Fruit fly (Drosophila melanogaster) whole organism, embryonic: ENCODE measurements around the gene CG4537.
A peak's percentile ranks its signal among the peaks of the same experiment; 100 is the strongest.

Experiments
- Bgb ChIP-seq: fragments of 200-800 bp; sonication (Bioruptor generic); IDR thresholded peaks from 2 replicates; pipeline ENCODE4 v1.3.6; 2022; ENCODE audit warnings: missing biosample characterization, missing genetic modification characterization; ENCODE audit not compliant: partially characterized antibody
- CG10959 ChIP-seq: fragments of 200-800 bp; sonication (Bioruptor generic); IDR thresholded peaks from 2 replicates; pipeline ENCODE4 v1.3.6; 2022; ENCODE audit warnings: missing biosample characterization, missing genetic modification characterization
- CG12236 ChIP-seq: fragments of 200-800 bp; sonication (Bioruptor generic); optimal IDR thresholded peaks from 2 replicates; lab custom pipeline; 2016; ENCODE audit warnings: missing biosample characterization, missing genetic modification characterization
- CG1233 ChIP-seq: fragments of 200-800 bp; sonication (Bioruptor generic); optimal IDR thresholded peaks from 4 replicates; lab custom pipeline; 2018; ENCODE audit warnings: missing biosample characterization, mild to moderate bottlenecking, missing genetic modification characterization
- CG12659 ChIP-seq: fragments of 200-800 bp; sonication (Bioruptor generic); optimal IDR thresholded peaks from 3 replicates; lab custom pipeline; 2017; ENCODE audit warnings: mild to moderate bottlenecking, missing biosample characterization, missing genetic modification reagents, missing genetic modification characterization
- CG14667 ChIP-seq: fragments of 200-800 bp; sonication (Bioruptor generic); IDR thresholded peaks from 2 replicates; pipeline ENCODE4 v1.3.6; 2022; ENCODE audit warnings: missing biosample characterization, missing genetic modification characterization
- CG14965 ChIP-seq: fragments of 200-800 bp; sonication (Bioruptor generic); optimal IDR thresholded peaks from 2 replicates; lab custom pipeline; 2016; ENCODE audit warnings: missing biosample characterization, missing genetic modification characterization, borderline replicate concordance
- CG15269 ChIP-seq: fragments of 200-800 bp; sonication (Bioruptor generic); optimal IDR thresholded peaks from 2 replicates; lab custom pipeline; 2018; ENCODE audit warnings: missing biosample characterization, mild to moderate bottlenecking, missing genetic modification characterization, moderate library complexity
- CG16863 ChIP-seq: fragments of 200-800 bp; sonication (Bioruptor generic); optimal IDR thresholded peaks from 3 replicates; lab custom pipeline; 2016; ENCODE audit warnings: missing biosample characterization, missing genetic modification characterization
- CG17328 ChIP-seq: fragments of 200-800 bp; sonication (Bioruptor generic); IDR thresholded peaks from 2 replicates; pipeline ENCODE4 v1.3.6; 2022; ENCODE audit warnings: missing biosample characterization, missing genetic modification characterization
- CG1832 ChIP-seq: fragments of 200-800 bp; sonication (Bioruptor generic); optimal IDR thresholded peaks from 2 replicates; lab custom pipeline; 2017; ENCODE audit warnings: missing biosample characterization, mild to moderate bottlenecking, missing genetic modification characterization, inconsistent platforms
- CG18599 ChIP-seq: fragments of 200-800 bp; sonication (Bioruptor generic); optimal IDR thresholded peaks from 3 replicates; lab custom pipeline; 2017; ENCODE audit warnings: missing biosample characterization, missing genetic modification characterization, mild to moderate bottlenecking, moderate library complexity, missing genetic modification reagents
- CG2678 ChIP-seq: fragments of 200-800 bp; sonication (Bioruptor generic); optimal IDR thresholded peaks from 3 replicates; lab custom pipeline; 2019; ENCODE audit warnings: missing biosample characterization, mild to moderate bottlenecking, missing genetic modification characterization, moderate library complexity
- CG30020 ChIP-seq: fragments of 200-800 bp; optimal IDR thresholded peaks from 2 replicates; lab custom pipeline; 2019; ENCODE audit warnings: missing biosample characterization, mild to moderate bottlenecking, missing genetic modification characterization, moderate library complexity
- CG3281 ChIP-seq: fragments of 200-800 bp; sonication (Bioruptor generic); optimal IDR thresholded peaks from 3 replicates; lab custom pipeline; 2017; ENCODE audit warnings: missing biosample characterization, mild to moderate bottlenecking, missing genetic modification characterization
- CG33213 ChIP-seq: fragments of 200-800 bp; sonication (Bioruptor generic); optimal IDR thresholded peaks from 3 replicates; lab custom pipeline; 2016; ENCODE audit warnings: missing biosample characterization, missing genetic modification characterization
- CG4707 ChIP-seq: fragments of 200-800 bp; sonication (Bioruptor generic); optimal IDR thresholded peaks from 2 replicates; lab custom pipeline; 2018; ENCODE audit warnings: missing biosample characterization, mild to moderate bottlenecking, missing genetic modification characterization, moderate library complexity
- CG7271 ChIP-seq: fragments of 200-800 bp; sonication (Bioruptor generic); optimal IDR thresholded peaks from 2 replicates; lab custom pipeline; 2018; ENCODE audit warnings: missing biosample characterization, mild to moderate bottlenecking, missing genetic modification characterization, moderate library complexity
- CG7556 ChIP-seq: fragments of 200-800 bp; sonication (Bioruptor generic); optimal IDR thresholded peaks from 2 replicates; lab custom pipeline; 2017; ENCODE audit warnings: missing biosample characterization, mild to moderate bottlenecking, missing genetic modification characterization
- CG7786 ChIP-seq: fragments of 200-800 bp; sonication (Bioruptor generic); optimal IDR thresholded peaks from 2 replicates; lab custom pipeline; 2016; ENCODE audit warnings: missing biosample characterization, missing genetic modification characterization
- CG8388 ChIP-seq: fragments of 200-800 bp; sonication (Bioruptor generic); optimal IDR thresholded peaks from 2 replicates; lab custom pipeline; 2019; ENCODE audit warnings: missing biosample characterization, mild to moderate bottlenecking, missing genetic modification characterization, moderate library complexity
- CG8924 ChIP-seq: fragments of 200-800 bp; optimal IDR thresholded peaks from 3 replicates; lab custom pipeline; 2019; ENCODE audit warnings: missing biosample characterization, mild to moderate bottlenecking, missing genetic modification characterization, moderate library complexity
- CG9215 ChIP-seq: fragments of 200-800 bp; sonication (Bioruptor generic); IDR thresholded peaks from 2 replicates; pipeline ENCODE4 v1.3.6; 2022; ENCODE audit warnings: missing biosample characterization, missing genetic modification characterization
- CoRest ChIP-seq: fragments of 200-800 bp; sonication (Bioruptor generic); optimal IDR thresholded peaks from 3 replicates; lab custom pipeline; 2018; ENCODE audit warnings: missing biosample characterization, mild to moderate bottlenecking, missing genetic modification characterization, moderate library complexity
- Doc2 ChIP-seq: fragments of 200-800 bp; sonication (Bioruptor generic); IDR thresholded peaks from 2 replicates; pipeline ENCODE4 v1.3.6; 2022; ENCODE audit warnings: missing biosample characterization, missing genetic modification characterization
- ERR ChIP-seq: fragments of 200-800 bp; sonication (Bioruptor generic); optimal IDR thresholded peaks from 2 replicates; lab custom pipeline; 2016; ENCODE audit warnings: missing biosample characterization, missing genetic modification characterization
- Gug ChIP-seq: fragments of 200-800 bp; sonication (Bioruptor generic); IDR thresholded peaks from 4 replicates; pipeline ENCODE4 v1.3.6; 2022; ENCODE audit warnings: missing biosample characterization, missing genetic modification characterization
- HHEX ChIP-seq: fragments of 200-800 bp; sonication (Bioruptor generic); optimal IDR thresholded peaks from 3 replicates; lab custom pipeline; 2017; ENCODE audit warnings: missing biosample characterization, mild to moderate bottlenecking, missing genetic modification characterization, missing genetic modification reagents
- Hand ChIP-seq: fragments of 200-800 bp; sonication (Bioruptor generic); optimal IDR thresholded peaks from 2 replicates; lab custom pipeline; 2017; ENCODE audit warnings: mild to moderate bottlenecking, missing biosample characterization, missing genetic modification reagents, missing genetic modification characterization
- Lpt ChIP-seq: fragments of >200 bp; optimal IDR thresholded peaks from 2 replicates; lab custom pipeline; 2018; ENCODE audit warnings: missing biosample characterization, missing genetic modification characterization
- Max ChIP-seq: fragments of 200-800 bp; sonication (Bioruptor generic); optimal IDR thresholded peaks from 2 replicates; lab custom pipeline; 2016; ENCODE audit warnings: missing biosample characterization, mild to moderate bottlenecking, missing genetic modification characterization
- Meics ChIP-seq: fragments of 200-800 bp; sonication (Bioruptor generic); optimal IDR thresholded peaks from 2 replicates; lab custom pipeline; 2017; ENCODE audit warnings: missing biosample characterization, mild to moderate bottlenecking, missing genetic modification characterization
- Six4 ChIP-seq: fragments of 200-800 bp; sonication (Bioruptor generic); optimal IDR thresholded peaks from 2 replicates; lab custom pipeline; 2016; ENCODE audit warnings: missing biosample characterization, missing genetic modification characterization
- Taf1 ChIP-seq: fragments of 200-800 bp; sonication (Bioruptor generic); IDR thresholded peaks from 2 replicates; pipeline ENCODE4 v1.3.6; 2022; ENCODE audit warnings: missing biosample characterization, missing genetic modification characterization
- ci ChIP-seq: fragments of 200-800 bp; sonication (Bioruptor generic); IDR thresholded peaks from 3 replicates; pipeline ENCODE4 v1.3.6; 2022; ENCODE audit warnings: missing biosample characterization, missing genetic modification characterization
- crc ChIP-seq: fragments of 200-800 bp; sonication (Bioruptor generic); optimal IDR thresholded peaks from 2 replicates; lab custom pipeline; 2016; ENCODE audit warnings: missing biosample characterization, missing genetic modification characterization
- cwo ChIP-seq: fragments of 200-800 bp; sonication (Bioruptor generic); optimal IDR thresholded peaks from 3 replicates; lab custom pipeline; 2017; ENCODE audit warnings: missing biosample characterization, missing genetic modification characterization, mild to moderate bottlenecking, moderate library complexity, missing genetic modification reagents
- da ChIP-seq: fragments of 200-800 bp; sonication (Bioruptor generic); optimal IDR thresholded peaks from 2 replicates; lab custom pipeline; 2016; ENCODE audit warnings: missing biosample characterization, missing genetic modification characterization
- dmrt99B ChIP-seq: fragments of 200-800 bp; sonication (Bioruptor generic); optimal IDR thresholded peaks from 2 replicates; lab custom pipeline; 2018; ENCODE audit warnings: missing biosample characterization, mild to moderate bottlenecking, missing genetic modification characterization, moderate library complexity
- eve ChIP-seq, 2 experiments: fragments of >200 bp; optimal IDR thresholded peaks; 2 replicates each; lab custom pipeline; 2017; ENCODE audit warnings: missing biosample characterization in 2 of 2, missing genetic modification characterization in 2 of 2
- fd64A ChIP-seq: fragments of 200-800 bp; sonication (Bioruptor generic); optimal IDR thresholded peaks from 3 replicates; lab custom pipeline; 2018; ENCODE audit warnings: missing biosample characterization, mild to moderate bottlenecking, missing genetic modification characterization
- hb ChIP-seq: fragments of 200-800 bp; sonication (Bioruptor generic); IDR thresholded peaks from 3 replicates; pipeline ENCODE4 v1.3.6; 2022; ENCODE audit warnings: missing biosample characterization, missing genetic modification characterization; ENCODE audit not compliant: partially characterized antibody
- her ChIP-seq: fragments of 200-800 bp; sonication (Bioruptor generic); optimal IDR thresholded peaks from 2 replicates; lab custom pipeline; 2016; ENCODE audit warnings: missing biosample characterization, missing genetic modification characterization
- jumu ChIP-seq: fragments of 200-800 bp; sonication (Bioruptor generic); optimal IDR thresholded peaks from 3 replicates; lab custom pipeline; 2016; ENCODE audit warnings: missing biosample characterization, missing genetic modification characterization
- klu ChIP-seq: fragments of 200-800 bp; sonication (Bioruptor generic); IDR thresholded peaks from 2 replicates; pipeline ENCODE4 v1.3.6; 2022; ENCODE audit warnings: missing biosample characterization, missing genetic modification characterization
- lilli ChIP-seq: fragments of 200-800 bp; sonication (Bioruptor generic); optimal IDR thresholded peaks from 3 replicates; lab custom pipeline; 2016; ENCODE audit warnings: missing biosample characterization, missing genetic modification characterization
- mirr ChIP-seq: fragments of 200-800 bp; sonication (Bioruptor generic); optimal IDR thresholded peaks from 3 replicates; lab custom pipeline; 2018; ENCODE audit warnings: missing biosample characterization, mild to moderate bottlenecking, missing genetic modification characterization
- row ChIP-seq: fragments of 200-800 bp; sonication (Bioruptor generic); IDR thresholded peaks from 3 replicates; pipeline ENCODE4 v1.3.6; 2022; ENCODE audit warnings: missing biosample characterization, missing genetic modification characterization
- sens ChIP-seq: fragments of 200-800 bp; sonication (Bioruptor generic); peaks from one replicate; lab custom pipeline; 2016; ENCODE audit warnings: missing biosample characterization, missing genetic modification characterization
- sr ChIP-seq: fragments of 200-800 bp; sonication (Bioruptor generic); IDR thresholded peaks from 3 replicates; pipeline ENCODE4 v1.3.6; 2022; ENCODE audit warnings: missing biosample characterization, missing genetic modification characterization
- tx ChIP-seq: fragments of 200-800 bp; sonication (Bioruptor generic); optimal IDR thresholded peaks from 2 replicates; lab custom pipeline; 2016; ENCODE audit warnings: missing biosample characterization, missing genetic modification characterization

Gene CG4537

DNA sequence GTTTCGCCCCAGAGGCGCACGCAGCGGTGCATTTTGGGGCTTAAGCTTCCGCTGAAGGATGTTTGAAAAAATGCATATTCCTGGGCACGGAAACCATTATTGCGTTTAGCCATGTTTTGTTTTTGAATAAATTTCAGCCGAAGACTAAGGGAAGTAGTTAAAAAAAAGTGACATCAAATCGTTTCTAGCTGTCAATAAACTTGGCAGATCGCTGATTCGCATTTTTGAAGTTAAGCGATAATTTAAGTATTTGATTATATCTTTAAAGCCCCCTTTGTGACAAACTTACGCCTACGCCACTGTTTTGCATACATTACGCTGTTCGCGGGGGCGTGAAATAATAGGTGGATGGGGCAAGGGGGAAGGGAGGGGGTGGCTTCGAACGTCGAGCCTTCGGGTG, 26.3 kb upstream of the CG4537 start (continued):
- TF ChIP-seq hb (GFP tag; lab: Robert Waterston, UW) (no peak), CG33213 (no peak), HHEX (GFP tag; lab: Kevin White, UChicago) (peak; percentile 43), ci (GFP tag; lab: Robert Waterston, UW) (no peak), row (peak; percentile 41; the same call in 1 of the 3 replicates), CG1233 (GFP tag; lab: Kevin White, UChicago) (no peak), lilli (peak; percentile 51), CG18599 (GFP tag; lab: Kevin White, UChicago) (peak; percentile 79), CG7556 (GFP tag; lab: Kevin White, UChicago) (peak; percentile 73), CG1832 (GFP tag; lab: Kevin White, UChicago) (no peak), ERR (GFP tag; lab: Kevin White, UChicago) (no peak), da (GFP tag; lab: Kevin White, UChicago) (no peak), Meics (GFP tag; lab: Kevin White, UChicago) (peak; percentile 63), jumu (no peak), Bgb (no peak), CG15269 (tag; lab: Kevin White, UChicago) (peak; percentile 38), CG8924 (tag; lab: Kevin White, UChicago) (peak; percentile 16), CG7786 (GFP tag; lab: Kevin White, UChicago) (no peak), Taf1 (GFP tag; lab: Robert Waterston, UW) (no peak), Lpt (GFP tag; lab: Kevin White, UChicago) (no peak), CG14667 (no peak), CG7271 (tag; lab: Kevin White, UChicago) (no peak), klu (GFP tag; lab: Robert Waterston, UW) (peak; percentile 33; the same call in 1 of the 2 replicates), Six4 (GFP tag; lab: Kevin White, UChicago) (no peak), CG9215 (GFP tag; lab: Robert Waterston, UW) (0 out of 2 replicates have a peak, but pooled peaks have one; percentile 26), sr (GFP tag; lab: Robert Waterston, UW) (no peak), CG2678 (tag; lab: Kevin White, UChicago) (peak; percentile 65), CG16863 (GFP tag; lab: Kevin White, UChicago) (no peak), Max (GFP tag; lab: Kevin White, UChicago) (no peak), crc (GFP tag; lab: Kevin White, UChicago) (no peak), Doc2 (GFP tag; lab: Robert Waterston, UW) (no peak), Gug (0 out of 4 replicates have a peak, but pooled peaks have one; percentile 14), CG12659 (peak; percentile 38), fd64A (no peak), CG4707 (GFP tag; lab: Kevin White, UChicago) (no peak), tx (GFP tag; lab: Kevin White, UChicago) (peak; percentile 18), CG14965 (GFP tag; lab: Kevin White, UChicago) (no peak), CG12236 (GFP tag; lab: Kevin White, UChicago) (no peak), sens (peak; percentile 13), mirr (GFP tag; lab: Kevin White, UChicago) (no peak), CG17328 (no peak), CoRest (tag; lab: Kevin White, UChicago) (peak; percentile 41), Hand (GFP tag; lab: Kevin White, UChicago) (peak; percentile 52), CG10959 (GFP tag; lab: Robert Waterston, UW) (no peak), her (GFP tag; lab: Kevin White, UChicago) (no peak), CG8388 (GFP tag; lab: Kevin White, UChicago) (no peak), cwo (GFP tag; lab: Kevin White, UChicago) (peak; percentile 34), CG3281 (GFP tag; lab: Kevin White, UChicago) (peak; percentile 42), dmrt99B (peak; percentile 39), eve (GFP tag; optimal IDR thresholded peaks at IDR 0.05; lab: Kevin White, UChicago) (peak in 1 of 2 experiments; percentile 39), CG30020 (tag; lab: Kevin White, UChicago) (no peak)
